Fruit fly (Drosophila melanogaster): ENCODE results near the gene Cpr76Ba.
A peak's percentile ranks its signal among the peaks of the same experiment; 100 is the strongest.

Cpr76Ba gene

dm6 chr3L:19555906-19556457, 37.9 kb upstream of the Cpr76Ba start:
- TF ChIP-seq CG7101 (tag; optimal IDR thresholded peaks at IDR 0.05) (no peak), toe (GFP tag; optimal IDR thresholded peaks at IDR 0.05) (no peak), CG12768 (GFP tag; optimal IDR thresholded peaks at IDR 0.05) (no peak)

DNA sequence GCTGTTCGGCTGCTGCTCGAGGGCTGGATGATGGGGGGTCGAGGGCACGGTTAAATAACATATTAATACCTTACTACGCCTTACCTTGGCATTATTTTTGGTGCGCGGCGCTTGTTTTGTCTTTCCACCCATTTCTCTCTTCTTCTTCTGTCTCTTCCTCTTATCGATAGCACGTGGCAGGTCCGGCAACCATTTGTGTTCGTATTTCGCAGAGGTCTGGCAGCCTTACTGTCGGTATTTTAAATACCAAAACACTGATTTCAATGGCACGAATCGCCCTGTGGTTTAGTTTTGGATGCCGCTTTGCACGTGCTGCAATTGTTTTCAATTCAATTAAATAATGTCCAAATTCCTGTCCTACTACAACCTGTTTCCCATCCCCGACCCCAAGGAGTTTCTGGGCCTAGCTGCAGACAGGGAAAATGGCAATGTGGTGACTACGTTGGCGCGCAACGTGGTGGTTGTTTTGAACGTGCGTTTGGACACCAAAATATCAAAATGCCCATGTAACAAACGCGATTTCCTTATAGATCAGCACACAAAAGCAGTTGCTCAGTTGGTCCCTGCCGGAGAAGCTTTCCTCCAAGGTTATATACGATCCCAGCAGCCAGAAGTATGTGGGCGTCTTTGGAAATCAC, 34.1 kb upstream of the Cpr76Ba start, which contains the start of the genes Ltn1 and CG9300:
Ltn1 (minus strand) TSS at position 155 of the 638 bp plus-strand sequence.
CG9300 (plus strand) TSS at position 285 of the 638 bp plus-strand sequence.
- TF ChIP-seq Mnt (GFP tag; optimal IDR thresholded peaks at IDR 0.05) (peak; percentile 100), bab1 (GFP tag; optimal IDR thresholded peaks at IDR 0.05) (peak; percentile 61), toe (GFP tag; optimal IDR thresholded peaks at IDR 0.05) (peak; percentile 29), CG7101 (tag; optimal IDR thresholded peaks at IDR 0.05) (peak; percentile 12), Crg-1 (GFP tag; optimal IDR thresholded peaks at IDR 0.05) (peak; percentile 20), Hr96 (GFP tag; optimal IDR thresholded peaks at IDR 0.05) (no peak)

dm6 chr3L:19544810-19545209, 26.7 kb upstream of the Cpr76Ba start, which contains the start of the genes CG46435 and Rcd7:
CG46435 (plus strand) TSS chr3L:19545110.
Rcd7 (plus strand) TSS chr3L:19545110.
- TF ChIP-seq toe (GFP tag; optimal IDR thresholded peaks at IDR 0.05): no peak
- TF ChIP-seq CG11617 (GFP tag; optimal IDR thresholded peaks at IDR 0.05): no peak
- TF ChIP-seq Crg-1 (GFP tag; optimal IDR thresholded peaks at IDR 0.05): no peak
- no peak for TF ChIP-seq pad (GFP tag; optimal IDR thresholded peaks at IDR 0.05)
- no peak for TF ChIP-seq Clk (GFP tag; optimal IDR thresholded peaks at IDR 0.05)
- TF ChIP-seq cnc (optimal IDR thresholded peaks at IDR 0.05): no peak
- TF ChIP-seq Hr96 (GFP tag; optimal IDR thresholded peaks at IDR 0.05): no peak

DNA sequence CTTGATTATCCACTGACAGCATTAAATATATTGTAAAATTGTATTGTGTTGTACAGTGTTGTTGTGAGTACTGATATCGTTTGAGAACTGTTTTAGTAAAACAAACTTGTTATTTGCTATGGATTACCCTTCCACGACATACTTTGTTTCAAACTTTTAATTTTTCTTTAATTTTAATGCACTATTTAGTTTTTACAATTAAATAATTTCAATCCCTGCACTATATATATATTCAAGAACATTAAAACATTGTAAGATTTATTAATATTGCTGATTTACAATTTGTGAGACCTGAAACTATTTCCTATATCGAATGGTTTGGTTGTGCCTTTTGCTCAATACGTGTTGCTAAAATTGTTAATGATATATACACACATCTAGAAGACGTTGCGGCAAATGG, 26.0 kb upstream of the Cpr76Ba start, which contains the start of the genes CG46434 and Dred:
CG46434 (minus strand) TSS at position 101 of the 400 bp plus-strand sequence.
Dred (minus strand) TSS at position 101 of the 400 bp plus-strand sequence.
- TF ChIP-seq CG33017 (tag; optimal IDR thresholded peaks at IDR 0.05) (no peak), CG11617 (GFP tag; optimal IDR thresholded peaks at IDR 0.05) (no peak), CG7101 (tag; optimal IDR thresholded peaks at IDR 0.05) (no peak), Clk (GFP tag; optimal IDR thresholded peaks at IDR 0.05) (no peak), CG5204 (GFP tag; optimal IDR thresholded peaks at IDR 0.05) (no peak), CG12768 (GFP tag; optimal IDR thresholded peaks at IDR 0.05) (no peak), tj (GFP tag; optimal IDR thresholded peaks at IDR 0.05) (no peak), cic (GFP tag; optimal IDR thresholded peaks at IDR 0.05) (no peak), CG1620 (GFP tag; optimal IDR thresholded peaks at IDR 0.05) (no peak), pad (GFP tag; optimal IDR thresholded peaks at IDR 0.05) (no peak), CG7045 (GFP tag; optimal IDR thresholded peaks at IDR 0.05) (no peak)

DNA sequence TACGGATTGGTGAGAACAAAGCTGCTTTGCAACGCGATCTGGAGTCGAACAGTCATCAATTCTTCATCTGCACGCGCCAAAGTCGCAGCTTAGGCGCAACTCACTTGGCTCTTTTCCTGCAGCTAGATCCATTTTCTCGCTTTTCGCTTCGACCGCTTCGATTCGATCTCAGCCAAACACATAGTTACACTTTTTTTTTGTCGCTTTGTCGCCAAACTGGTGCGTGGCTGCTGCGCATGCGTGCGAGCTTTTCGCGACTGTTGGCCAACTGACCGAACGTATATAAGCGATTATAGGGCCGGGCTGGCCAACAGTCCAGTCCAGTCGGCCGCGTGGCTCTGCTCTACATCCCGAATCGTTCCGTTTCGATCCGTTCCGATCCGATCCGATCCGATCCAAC, 14.3 kb upstream of the Cpr76Ba start, which contains the start of gene Cpr76Bd:
Cpr76Bd (plus strand) TSS at position 301 of the 400 bp plus-strand sequence.
- TF ChIP-seq Crg-1 (GFP tag; optimal IDR thresholded peaks at IDR 0.05) (no peak), CG7101 (tag; optimal IDR thresholded peaks at IDR 0.05) (no peak), ovo (GFP tag; optimal IDR thresholded peaks at IDR 0.05) (no peak), bab1 (GFP tag; optimal IDR thresholded peaks at IDR 0.05) (no peak), cnc (optimal IDR thresholded peaks at IDR 0.05) (no peak), Mnt (GFP tag; optimal IDR thresholded peaks at IDR 0.05) (no peak), CG33017 (tag; optimal IDR thresholded peaks at IDR 0.05) (no peak), CG1620 (GFP tag; optimal IDR thresholded peaks at IDR 0.05) (no peak), CG7045 (GFP tag; optimal IDR thresholded peaks at IDR 0.05) (no peak), tj (GFP tag; optimal IDR thresholded peaks at IDR 0.05) (no peak), Clk (GFP tag; optimal IDR thresholded peaks at IDR 0.05) (no peak), cic (GFP tag; optimal IDR thresholded peaks at IDR 0.05) (no peak), Hr96 (GFP tag; optimal IDR thresholded peaks at IDR 0.05) (no peak), CG12768 (GFP tag; optimal IDR thresholded peaks at IDR 0.05) (no peak), toe (GFP tag; optimal IDR thresholded peaks at IDR 0.05) (no peak), pad (GFP tag; optimal IDR thresholded peaks at IDR 0.05) (no peak), CG11617 (GFP tag; optimal IDR thresholded peaks at IDR 0.05) (no peak)

dm6 chr3L:19528547-19528946, 10.4 kb upstream of the Cpr76Ba start:
- TF ChIP-seq Mnt (GFP tag; optimal IDR thresholded peaks at IDR 0.05) (no peak), pad (GFP tag; optimal IDR thresholded peaks at IDR 0.05) (no peak), ovo (GFP tag; optimal IDR thresholded peaks at IDR 0.05) (no peak), CG12768 (GFP tag; optimal IDR thresholded peaks at IDR 0.05) (no peak), cnc (optimal IDR thresholded peaks at IDR 0.05) (no peak), CG7045 (GFP tag; optimal IDR thresholded peaks at IDR 0.05) (no peak), CG33017 (tag; optimal IDR thresholded peaks at IDR 0.05) (no peak), CG5204 (GFP tag; optimal IDR thresholded peaks at IDR 0.05) (no peak), Crg-1 (GFP tag; optimal IDR thresholded peaks at IDR 0.05) (no peak), CG1620 (GFP tag; optimal IDR thresholded peaks at IDR 0.05) (no peak), cic (GFP tag; optimal IDR thresholded peaks at IDR 0.05) (no peak), Hr96 (GFP tag; optimal IDR thresholded peaks at IDR 0.05) (no peak), Clk (GFP tag; optimal IDR thresholded peaks at IDR 0.05) (no peak), kay (GFP tag; ENCODE audit: borderline replicate concordance) (no peak), bab1 (GFP tag; optimal IDR thresholded peaks at IDR 0.05) (no peak), tj (GFP tag; optimal IDR thresholded peaks at IDR 0.05) (no peak), CG7101 (tag; optimal IDR thresholded peaks at IDR 0.05) (no peak)

DNA sequence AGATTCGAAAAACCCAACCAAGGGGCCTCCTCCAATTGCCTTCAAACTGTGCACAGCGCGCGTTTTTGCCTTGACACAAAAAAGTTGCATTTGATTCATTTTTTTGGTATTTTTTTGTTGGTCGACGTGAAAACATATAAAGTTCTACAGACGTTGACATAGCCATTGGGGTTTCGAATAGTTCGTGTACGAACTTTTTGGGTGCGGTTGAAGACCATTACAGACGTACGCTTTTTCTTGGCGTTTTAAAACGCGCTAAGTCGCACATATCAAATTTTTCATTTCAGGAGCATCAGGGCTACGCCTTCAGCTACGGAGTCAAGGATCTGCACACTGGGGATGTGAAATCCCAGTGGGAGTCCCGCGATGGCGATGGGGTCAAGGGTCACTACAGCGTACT, 7.6 kb upstream of the Cpr76Ba start:
- TF ChIP-seq kay (GFP tag; ENCODE audit: borderline replicate concordance) (no peak), cnc (optimal IDR thresholded peaks at IDR 0.05) (no peak), ovo (GFP tag; optimal IDR thresholded peaks at IDR 0.05) (no peak), CG1620 (GFP tag; optimal IDR thresholded peaks at IDR 0.05) (no peak), CG33017 (tag; optimal IDR thresholded peaks at IDR 0.05) (no peak), CG7045 (GFP tag; optimal IDR thresholded peaks at IDR 0.05) (no peak), CG7101 (tag; optimal IDR thresholded peaks at IDR 0.05) (no peak)
